Worm (Caenorhabditis elegans): Measurements from ENCODE around the gene F01D5.10.

DNA sequence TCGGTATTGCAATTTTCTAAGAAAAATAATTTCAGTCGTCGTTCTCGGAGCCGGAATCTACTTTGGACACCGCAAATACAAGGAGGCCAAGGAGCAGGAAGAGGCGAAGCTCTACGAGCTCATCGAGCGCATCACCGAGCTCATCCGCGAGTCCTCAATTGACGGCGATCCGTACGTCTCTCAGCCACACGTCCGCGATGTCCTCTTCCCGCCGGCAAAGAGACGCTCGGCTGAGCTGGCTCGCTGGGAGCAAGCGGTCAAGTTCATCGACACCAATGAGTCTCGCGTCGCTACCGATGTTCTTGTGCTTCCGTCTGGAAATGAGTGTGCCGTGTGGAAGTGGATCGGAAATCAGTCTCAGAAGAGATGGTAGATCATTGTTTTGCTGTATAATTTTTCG is 44.4 kb upstream of the F01D5.10 start:
- TF ChIP-seq duxl-1 (tag; optimal IDR thresholded peaks at IDR 0.05; ENCODE audit: poor library complexity) (no peak), dmd-9 (GFP tag; IDR thresholded peaks at IDR 0.05) (no peak), ztf-11 (tag; optimal IDR thresholded peaks at IDR 0.05) (no peak), lin-15B (tag; optimal IDR thresholded peaks at IDR 0.05) (no peak), pqm-1 (tag; optimal IDR thresholded peaks at IDR 0.05) (no peak), ZK546.5 (tag; optimal IDR thresholded peaks at IDR 0.05) (no peak), nhr-6 (tag; optimal IDR thresholded peaks at IDR 0.05) (no peak)
